In genomic region chr2L:8534515-8535295, dm6 we compare ENCODE assay signal across 1 fruit fly cellular context.
TF ChIP-seq lines count a peak whose summit lies in the region.

No protein-coding gene starts in this region.

TF ChIP-seq in whole organism, embryonic, 481 proteins besides CTCF, POLR2A, EP300 and RAD21 (continued from another document):
- peak; percentile 95 for TF ChIP-seq ewg (GFP tag; optimal IDR thresholded peaks at IDR 0.05; lab: Kevin White, UChicago)
- peak; percentile 96 for TF ChIP-seq CG15269 (tag; optimal IDR thresholded peaks at IDR 0.05; lab: Kevin White, UChicago)
- TF ChIP-seq Hr78 (GFP tag; optimal IDR thresholded peaks at IDR 0.05; lab: Kevin White, UChicago), result peak in 1 of 2 experiments; percentile 86
- peak; percentile 25; the same call in 1 of the 2 replicates for TF ChIP-seq rib (GFP tag; IDR thresholded peaks at IDR 0.05; lab: Robert Waterston, UW)
- peak; percentile 94 for TF ChIP-seq Awh (GFP tag; IDR thresholded peaks at IDR 0.05; lab: Robert Waterston, UW)
- peak; percentile 98 for TF ChIP-seq nmo (GFP tag; optimal IDR thresholded peaks at IDR 0.05; lab: Kevin White, UChicago)
- no peak for TF ChIP-seq CG9215 (GFP tag; IDR thresholded peaks at IDR 0.05; lab: Robert Waterston, UW)
- peak; percentile 71 for TF ChIP-seq CG12236 (GFP tag; optimal IDR thresholded peaks at IDR 0.05; lab: Kevin White, UChicago)
- TF ChIP-seq fru (optimal IDR thresholded peaks at IDR 0.05; lab: Kevin White, UChicago), result no peak
- peak; percentile 95 for TF ChIP-seq lbe (GFP tag; optimal IDR thresholded peaks at IDR 0.05; lab: Kevin White, UChicago)
- TF ChIP-seq CG17328 (GFP tag; IDR thresholded peaks at IDR 0.05; lab: Robert Waterston, UW), result peak; percentile 96
- TF ChIP-seq hth (optimal IDR thresholded peaks at IDR 0.05; lab: Kevin White, UChicago), result no peak
- TF ChIP-seq H2.0 (GFP tag; IDR thresholded peaks at IDR 0.05; lab: Robert Waterston, UW), result peak; percentile 86
- TF ChIP-seq CG3995 (GFP tag; optimal IDR thresholded peaks at IDR 0.05; lab: Kevin White, UChicago), result peak; percentile 20
- peak; percentile 88 for TF ChIP-seq CG4617 (GFP tag; optimal IDR thresholded peaks at IDR 0.05; lab: Kevin White, UChicago; ENCODE audit: borderline replicate concordance)
- peak; percentile 95 for TF ChIP-seq Xbp1 (GFP tag; optimal IDR thresholded peaks at IDR 0.05; lab: Kevin White, UChicago)
- TF ChIP-seq CG4328 (GFP tag; optimal IDR thresholded peaks at IDR 0.05; lab: Kevin White, UChicago), result peak; percentile 90
- TF ChIP-seq CG14441 (GFP tag; IDR thresholded peaks at IDR 0.05; lab: Robert Waterston, UW), result peak; percentile 95
- peak; percentile 94 for TF ChIP-seq CG17568 (GFP tag; optimal IDR thresholded peaks at IDR 0.05; lab: Kevin White, UChicago)
- peak; percentile 52 for TF ChIP-seq repo (GFP tag; optimal IDR thresholded peaks at IDR 0.05; lab: Kevin White, UChicago)
- peak; percentile 92 for TF ChIP-seq CG32767 (GFP tag; IDR thresholded peaks at IDR 0.05; lab: Robert Waterston, UW)
- TF ChIP-seq gem (tag; optimal IDR thresholded peaks at IDR 0.05; lab: Kevin White, UChicago), result peak; percentile 98
- TF ChIP-seq CG14710 (tag; optimal IDR thresholded peaks at IDR 0.05; lab: Kevin White, UChicago), result peak; percentile 89
- peak; percentile 84 for TF ChIP-seq CG11560 (tag; IDR thresholded peaks at IDR 0.05; lab: Robert Waterston, UW)
- peak; percentile 70 for TF ChIP-seq Side (GFP tag; optimal IDR thresholded peaks at IDR 0.05; lab: Kevin White, UChicago)
- TF ChIP-seq Adf1 (GFP tag; IDR thresholded peaks at IDR 0.05; lab: Robert Waterston, UW), result no peak; the same call in 1 of the 2 replicates
- peak; percentile 87 for TF ChIP-seq ssp (GFP tag; IDR thresholded peaks at IDR 0.05; lab: Robert Waterston, UW)
- peak; percentile 89 for TF ChIP-seq trh (GFP tag; optimal IDR thresholded peaks at IDR 0.05; lab: Kevin White, UChicago)
- TF ChIP-seq knrl (GFP tag; IDR thresholded peaks at IDR 0.05; lab: Robert Waterston, UW; ENCODE audit: partially characterized antibody), result peak; percentile 65; the same call in 1 of the 3 replicates
- peak; percentile 65 for TF ChIP-seq NK7.1 (GFP tag; optimal IDR thresholded peaks at IDR 0.05; lab: Kevin White, UChicago)
- TF ChIP-seq sim (GFP tag; IDR thresholded peaks at IDR 0.05; lab: Robert Waterston, UW), result peak; percentile 89
- TF ChIP-seq Drgx (GFP tag; IDR thresholded peaks at IDR 0.05; lab: Robert Waterston, UW), result peak; percentile 97
- peak; percentile 94 for TF ChIP-seq CG34422 (GFP tag; IDR thresholded peaks at IDR 0.05; lab: Robert Waterston, UW)
- peak in 1 of 2 experiments; percentile 51 for TF ChIP-seq insv (GFP tag; optimal IDR thresholded peaks at IDR 0.05; lab: Kevin White, UChicago)
- TF ChIP-seq CG1024 (GFP tag; IDR thresholded peaks at IDR 0.05; lab: Robert Waterston, UW), result peak; percentile 86
- TF ChIP-seq dysf (GFP tag; IDR thresholded peaks at IDR 0.05; lab: Robert Waterston, UW), result peak; percentile 95
- no peak for TF ChIP-seq pho (GFP tag; optimal IDR thresholded peaks at IDR 0.05; lab: Kevin White, UChicago)
- TF ChIP-seq CG13123 (GFP tag; optimal IDR thresholded peaks at IDR 0.05; lab: Kevin White, UChicago), result peak; percentile 87
- TF ChIP-seq nom (GFP tag; optimal IDR thresholded peaks at IDR 0.05; lab: Kevin White, UChicago), result peak; percentile 92
- TF ChIP-seq pfk (GFP tag; optimal IDR thresholded peaks at IDR 0.05; lab: Kevin White, UChicago), result peak; percentile 22
